Worm (Caenorhabditis elegans) whole organism, midembryonic: ENCODE measurements around the gene F44D12.10.

ENCODE experiments used
- T22C8.4 ChIP-seq: fragments of 200-800 bp; sonication (Bioruptor generic); IDR thresholded peaks from 2 replicates; pipeline ENCODE4 v1.3.6; 2022; ENCODE audit warnings: missing genetic modification characterization, missing compliant biosample characterization
- cog-1 ChIP-seq: sonication (generic microtip); optimal IDR thresholded peaks from 2 replicates; lab custom pipeline; 2016; ENCODE audit warnings: missing genetic modification characterization, missing compliant biosample characterization
- flt-1 ChIP-seq: fragments of 200-800 bp; sonication (Bioruptor generic); IDR thresholded peaks from 2 replicates; pipeline ENCODE4 v1.3.6; 2022; ENCODE audit warnings: missing genetic modification characterization, missing compliant biosample characterization
- klf-2 ChIP-seq: fragments of 200-800 bp; sonication (Bioruptor generic); conservative IDR thresholded peaks from 2 replicates; pipeline ENCODE4 v1.3.6; 2022; ENCODE audit warnings: missing genetic modification reagents, missing genetic modification characterization, missing compliant biosample characterization
- med-1 ChIP-seq: sonication (generic microtip); optimal IDR thresholded peaks from 2 replicates; lab custom pipeline; 2017; ENCODE audit warnings: missing genetic modification characterization, mild to moderate bottlenecking, missing compliant biosample characterization, antibody characterized with exemption, missing genetic modification reagents; ENCODE audit not compliant: insufficient read depth
- ref-1 ChIP-seq: fragments of 200-800 bp; sonication (Bioruptor generic); conservative IDR thresholded peaks from 2 replicates; pipeline ENCODE4 v1.3.6; 2022; ENCODE audit warnings: missing genetic modification reagents, missing genetic modification characterization, missing compliant biosample characterization
- tab-1 ChIP-seq: fragments of 200-800 bp; sonication (Bioruptor generic); IDR thresholded peaks from 2 replicates; pipeline ENCODE4 v1.3.6; 2022; ENCODE audit warnings: missing genetic modification characterization, missing compliant biosample characterization
- ztf-23 ChIP-seq: fragments of 200-800 bp; sonication (Bioruptor generic); IDR thresholded peaks from 2 replicates; pipeline ENCODE4 v1.3.6; 2022; ENCODE audit warnings: missing genetic modification reagents, missing genetic modification characterization, missing compliant biosample characterization
- ztf-29 ChIP-seq: fragments of 200-800 bp; sonication (Bioruptor generic); IDR thresholded peaks from 2 replicates; pipeline ENCODE4 v1.3.6; 2022; ENCODE audit warnings: missing genetic modification reagents, missing genetic modification characterization, missing compliant biosample characterization

F44D12.10 gene

ce11 chrIV:10036966-10037365, at the start of gene F44D12.10:
TSS of gene F44D12.10 (minus strand) at chrIV:10037066.
- no peak for TF ChIP-seq flt-1 (GFP tag; lab: Robert Waterston, UW)
- TF ChIP-seq cog-1 (tag; lab: Kevin White, UChicago) = no peak
- no peak for TF ChIP-seq tab-1
- no peak for TF ChIP-seq ztf-29 (GFP tag; lab: Robert Waterston, UW)
- TF ChIP-seq ref-1 (GFP tag; lab: Robert Waterston, UW) = no peak
- no peak for TF ChIP-seq ztf-23 (GFP tag; lab: Robert Waterston, UW)
- no peak for TF ChIP-seq klf-2

- TF ChIP-seq ref-1 (GFP tag; lab: Robert Waterston, UW) (no peak), flt-1 (GFP tag; lab: Robert Waterston, UW) (peak; percentile 61; the same call in 1 of the 2 replicates)
Measured at ce11 chrIV:10085401-10086187, 48.7 kb upstream of the F44D12.10 start, which contains the start of the genes col-2 and ndc-80. TSS of gene col-2 (minus strand) at chrIV:10085451. TSS of gene ndc-80 (plus strand) at chrIV:10086137.

DNA sequence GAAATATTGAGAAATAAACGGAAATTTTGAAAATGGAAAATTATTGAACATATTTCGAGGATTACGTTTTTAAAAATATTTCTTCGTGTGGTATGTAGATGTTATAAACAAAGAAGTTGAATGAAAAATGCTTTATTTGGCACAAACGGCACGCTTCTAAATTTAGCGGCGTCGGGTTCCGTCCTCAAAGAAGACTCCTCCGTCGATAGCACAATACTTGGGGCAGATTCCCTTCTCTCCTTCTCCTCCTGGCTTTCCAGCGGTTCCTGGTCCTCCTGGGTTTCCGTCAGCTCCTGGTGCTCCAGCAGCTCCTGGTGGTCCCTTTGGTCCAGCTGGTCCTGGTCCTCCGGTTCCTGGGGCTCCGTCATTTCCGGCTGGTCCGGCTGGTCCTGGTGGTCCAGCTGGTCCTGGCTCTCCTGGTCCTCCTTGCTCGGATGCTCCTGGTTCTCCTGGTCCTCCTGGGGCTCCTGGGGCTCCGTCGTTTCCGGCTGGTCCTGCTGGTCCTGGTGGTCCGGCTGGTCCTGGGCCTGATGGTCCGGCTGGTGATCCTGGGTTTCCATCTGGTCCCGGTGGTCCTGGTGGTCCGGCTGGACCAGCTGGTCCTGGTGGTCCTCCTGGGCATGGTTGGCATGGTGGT, 47.6 kb upstream of the F44D12.10 start, which contains the start of gene W01B6.8:
Gene W01B6.8, minus strand, starts transcription at position 51 of the 637 bp plus-strand sequence.
- TF ChIP-seq med-1 (no peak), klf-2 (no peak), T22C8.4 (GFP tag; lab: Robert Waterston, UW) (no peak), cog-1 (tag; lab: Kevin White, UChicago) (no peak), flt-1 (GFP tag; lab: Robert Waterston, UW) (no peak), ztf-29 (GFP tag; lab: Robert Waterston, UW) (no peak), ztf-23 (GFP tag; lab: Robert Waterston, UW) (no peak), tab-1 (no peak), ref-1 (GFP tag; lab: Robert Waterston, UW) (no peak)

DNA sequence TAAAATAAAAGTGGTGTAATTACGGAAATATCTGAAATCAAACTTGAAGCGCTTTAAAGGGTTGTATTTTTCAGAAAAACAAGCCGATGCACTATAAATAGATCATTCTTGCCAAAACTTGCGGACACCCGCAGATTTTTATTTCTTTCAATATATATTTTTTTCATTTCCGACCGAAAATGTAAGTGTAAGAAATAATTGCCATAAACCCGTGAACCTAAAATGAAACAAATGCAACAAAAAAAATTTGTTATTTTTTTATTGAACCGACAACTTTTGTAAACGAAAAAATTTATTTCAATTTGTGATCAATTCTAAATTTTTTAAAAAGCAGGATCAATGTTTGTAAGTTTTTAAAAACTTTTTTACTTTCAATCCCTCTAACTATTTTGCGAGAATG, 44.0 kb upstream of the F44D12.10 start, which contains the start of gene W01B6.6:
Gene W01B6.6, plus strand, starts transcription at position 301 of the 400 bp plus-strand sequence.
- TF ChIP-seq ref-1 (GFP tag; lab: Robert Waterston, UW) (no peak), flt-1 (GFP tag; lab: Robert Waterston, UW) (no peak), T22C8.4 (GFP tag; lab: Robert Waterston, UW) (no peak), tab-1 (no peak), ztf-23 (GFP tag; lab: Robert Waterston, UW) (no peak), klf-2 (no peak), med-1 (no peak), cog-1 (tag; lab: Kevin White, UChicago) (no peak), ztf-29 (GFP tag; lab: Robert Waterston, UW) (no peak)

DNA sequence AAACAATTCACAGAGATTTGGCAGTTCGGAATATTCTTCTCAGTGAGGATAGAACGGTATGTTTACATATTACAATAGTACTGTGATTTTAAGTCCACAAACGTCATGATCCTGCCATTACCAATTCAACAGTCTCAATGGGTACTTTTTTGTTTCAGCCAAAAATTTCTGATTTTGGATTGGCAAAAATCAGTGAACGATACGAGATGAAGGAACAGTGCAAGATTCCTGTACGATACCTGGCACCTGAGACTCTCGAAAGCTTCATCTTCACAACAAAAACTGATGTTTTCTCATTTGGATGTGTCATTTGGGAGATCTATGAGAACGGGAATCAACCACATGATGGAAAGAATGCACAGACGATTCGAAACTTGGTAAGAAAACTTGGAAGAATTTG, 41.1 kb upstream of the F44D12.10 start:
- TF ChIP-seq flt-1 (GFP tag; lab: Robert Waterston, UW) (no peak), ref-1 (GFP tag; lab: Robert Waterston, UW) (no peak), T22C8.4 (GFP tag; lab: Robert Waterston, UW) (no peak), klf-2 (no peak), med-1 (no peak), tab-1 (no peak), cog-1 (tag; lab: Kevin White, UChicago) (no peak), ztf-23 (GFP tag; lab: Robert Waterston, UW) (no peak), ztf-29 (GFP tag; lab: Robert Waterston, UW) (no peak)

DNA sequence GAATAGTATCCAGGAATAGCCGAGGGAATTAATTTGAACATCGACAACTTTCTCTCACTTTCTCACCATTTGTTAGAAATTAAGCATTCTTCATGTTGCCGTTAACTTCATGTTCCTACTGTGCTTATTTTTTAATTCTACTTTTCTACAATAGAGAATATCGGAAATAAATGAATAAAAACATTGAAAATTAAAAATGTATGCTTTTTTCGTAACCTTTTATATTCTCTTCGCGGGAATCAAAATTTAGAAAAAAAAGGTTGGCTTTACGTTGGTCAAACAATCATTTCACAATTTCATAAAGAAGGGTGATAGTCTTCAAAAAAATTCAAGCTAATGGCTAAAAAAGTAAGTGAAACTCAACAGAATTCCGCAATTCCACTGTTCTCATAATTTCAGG, 39.0 kb upstream of the F44D12.10 start, which contains the start of gene W01B6.5:
Gene W01B6.5, plus strand, starts transcription at position 301 of the 400 bp plus-strand sequence.
- TF ChIP-seq med-1 = no peak
- no peak for TF ChIP-seq cog-1 (tag; lab: Kevin White, UChicago)
- TF ChIP-seq ztf-29 (GFP tag; lab: Robert Waterston, UW) = no peak
- TF ChIP-seq klf-2 = no peak
- no peak for TF ChIP-seq T22C8.4 (GFP tag; lab: Robert Waterston, UW)
- TF ChIP-seq tab-1 = no peak
- no peak for TF ChIP-seq flt-1 (GFP tag; lab: Robert Waterston, UW)
- no peak for TF ChIP-seq ref-1 (GFP tag; lab: Robert Waterston, UW)
- TF ChIP-seq ztf-23 (GFP tag; lab: Robert Waterston, UW) = no peak

DNA sequence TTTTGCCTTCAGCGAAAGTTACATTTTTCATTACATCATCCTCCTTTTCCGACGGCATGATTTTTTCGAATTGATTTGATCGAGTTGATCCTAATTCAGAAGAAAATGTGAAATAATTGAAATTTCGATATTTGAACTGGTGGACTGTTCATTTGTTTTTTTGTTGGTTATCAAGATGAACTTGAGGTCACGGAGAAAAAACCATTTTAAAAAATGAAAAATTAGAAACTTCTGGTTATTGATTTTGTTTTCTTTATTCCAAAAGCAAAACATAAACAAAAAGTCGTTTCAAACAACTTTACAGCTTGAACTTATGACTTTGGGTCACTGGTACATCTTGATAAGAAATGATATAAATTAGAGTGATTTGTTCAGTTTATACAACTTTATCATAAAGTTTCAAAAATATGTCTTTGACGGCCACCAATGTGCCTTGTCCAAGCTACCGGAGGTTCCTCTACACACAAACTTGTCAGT, 38.2 kb upstream of the F44D12.10 start, which contains the start of the genes ttbk-4 and W01B6.4:
Gene ttbk-4, minus strand, starts transcription at position 101 of the 477 bp plus-strand sequence.
Gene W01B6.4, plus strand, starts transcription at position 427 of the 477 bp plus-strand sequence.
- TF ChIP-seq flt-1 (GFP tag; lab: Robert Waterston, UW) = no peak
- TF ChIP-seq ztf-29 (GFP tag; lab: Robert Waterston, UW) = no peak
- no peak for TF ChIP-seq tab-1
- no peak for TF ChIP-seq T22C8.4 (GFP tag; lab: Robert Waterston, UW)
- TF ChIP-seq klf-2 = no peak
- no peak for TF ChIP-seq ref-1 (GFP tag; lab: Robert Waterston, UW)
- no peak for TF ChIP-seq ztf-23 (GFP tag; lab: Robert Waterston, UW)
- no peak for TF ChIP-seq med-1
- no peak for TF ChIP-seq cog-1 (tag; lab: Kevin White, UChicago)

DNA sequence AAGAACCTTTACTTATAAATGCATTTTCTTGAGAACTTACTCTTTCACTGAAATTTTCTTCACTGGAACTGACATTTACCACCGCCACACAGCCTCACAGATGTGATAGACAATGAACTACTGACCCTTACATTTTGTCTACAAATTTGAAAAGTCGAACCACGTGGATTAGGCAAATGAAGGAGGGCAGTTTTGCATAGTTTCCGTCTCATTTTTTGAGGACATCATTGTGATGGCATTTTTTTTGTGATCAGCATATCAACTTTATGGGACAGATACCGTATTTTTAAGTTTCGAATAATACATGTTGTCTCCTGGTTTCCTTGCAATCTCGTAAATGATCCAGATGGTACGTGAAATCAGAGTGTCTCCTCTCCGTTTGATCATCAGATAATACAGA, 35.7 kb upstream of the F44D12.10 start, which contains the start of gene W01B6.3:
Gene W01B6.3, minus strand, starts transcription at position 101 of the 400 bp plus-strand sequence.
- TF ChIP-seq flt-1 (GFP tag; lab: Robert Waterston, UW) (no peak), tab-1 (no peak), ref-1 (GFP tag; lab: Robert Waterston, UW) (no peak), klf-2 (no peak), T22C8.4 (GFP tag; lab: Robert Waterston, UW) (no peak), cog-1 (tag; lab: Kevin White, UChicago) (no peak), ztf-29 (GFP tag; lab: Robert Waterston, UW) (no peak)

- TF ChIP-seq med-1 (no peak), klf-2 (no peak), ztf-23 (GFP tag; lab: Robert Waterston, UW) (no peak), T22C8.4 (GFP tag; lab: Robert Waterston, UW) (no peak), cog-1 (tag; lab: Kevin White, UChicago) (no peak), ref-1 (GFP tag; lab: Robert Waterston, UW) (no peak), flt-1 (GFP tag; lab: Robert Waterston, UW) (no peak), tab-1 (no peak), ztf-29 (GFP tag; lab: Robert Waterston, UW) (no peak)
Measured at ce11 chrIV:10068266-10068665, 31.4 kb upstream of the F44D12.10 start.
